Fruit fly (Drosophila melanogaster) whole organism, wandering third instar larva: Measurements from ENCODE around the gene CG15773.

Experiments
- CG32264 ChIP-seq: fragments of 200-800 bp; sonication (Bioruptor generic); optimal IDR thresholded peaks from 2 replicates; lab custom pipeline; 2016; ENCODE audit warnings: missing biosample characterization, missing genetic modification characterization
- CG9705 ChIP-seq: fragments of 200-800 bp; sonication (Bioruptor generic); optimal IDR thresholded peaks from 2 replicates; lab custom pipeline; 2018; ENCODE audit warnings: missing biosample characterization, mild to moderate bottlenecking, missing genetic modification characterization
- CrebA ChIP-seq: fragments of 200-800 bp; sonication (Bioruptor generic); optimal IDR thresholded peaks from 2 replicates; lab custom pipeline; 2016; ENCODE audit warnings: missing biosample characterization, mild to moderate bottlenecking, missing genetic modification characterization, borderline replicate concordance
- Hr78 ChIP-seq: fragments of >200 bp; optimal IDR thresholded peaks from 2 replicates; lab custom pipeline; 2017; ENCODE audit warnings: missing biosample characterization, missing genetic modification characterization
- Hr83 ChIP-seq: fragments of 200-300 bp; sonication (Bioruptor generic); optimal IDR thresholded peaks from 2 replicates; lab custom pipeline; 2016; ENCODE audit warnings: missing biosample characterization, mild to moderate bottlenecking, missing genetic modification characterization, moderate library complexity; ENCODE audit not compliant: poor library complexity, severe bottlenecking
- Mio ChIP-seq: sonication (Bioruptor generic); optimal IDR thresholded peaks from 2 replicates; lab custom pipeline; 2016; ENCODE audit warnings: missing biosample characterization, missing genetic modification characterization
- Myc ChIP-seq: fragments of >200 bp; optimal IDR thresholded peaks from 2 replicates; lab custom pipeline; 2017
- Sp1 ChIP-seq: fragments of 200-800 bp; sonication (Bioruptor generic); optimal IDR thresholded peaks from 3 replicates; lab custom pipeline; 2019; ENCODE audit warnings: missing biosample characterization, mild to moderate bottlenecking, missing genetic modification characterization, moderate library complexity
- h ChIP-seq: fragments of 200-800 bp; sonication (Bioruptor generic); optimal IDR thresholded peaks from 3 replicates; lab custom pipeline; 2016; ENCODE audit warnings: missing biosample characterization, mild to moderate bottlenecking, missing genetic modification characterization
- pan ChIP-seq: fragments of >200 bp; optimal IDR thresholded peaks from 2 replicates; lab custom pipeline; 2017
- rgr ChIP-seq: fragments of 200-800 bp; sonication (Bioruptor generic); optimal IDR thresholded peaks from 3 replicates; lab custom pipeline; 2016; ENCODE audit warnings: missing biosample characterization, mild to moderate bottlenecking, missing genetic modification characterization
- usp ChIP-seq: fragments of >200 bp; optimal IDR thresholded peaks from 2 replicates; lab custom pipeline; 2017; ENCODE audit warnings: missing biosample characterization, missing genetic modification characterization

DNA sequence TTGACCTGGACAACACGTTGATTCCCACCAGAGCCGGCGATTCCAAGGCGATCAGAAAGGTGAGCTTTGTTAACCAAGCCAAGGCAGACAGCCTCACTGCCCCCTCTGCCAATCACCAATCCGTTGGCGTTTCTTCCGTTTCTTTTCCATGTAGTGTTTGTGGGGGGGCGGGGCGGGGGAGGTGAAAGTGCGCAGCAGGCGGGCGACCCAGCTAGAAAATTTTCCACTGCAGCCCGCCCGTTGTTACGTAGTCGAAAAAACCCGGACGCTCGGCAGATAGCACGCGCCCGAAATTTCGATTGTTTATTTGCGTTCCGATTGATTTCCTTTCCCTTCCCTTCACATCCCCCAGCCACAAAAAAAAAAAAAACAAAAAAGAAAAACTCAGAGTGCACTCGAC lies 23.6 kb downstream of the CG15773 start:
- no peak for TF ChIP-seq Myc (lab: Kevin White, UChicago)
- no peak for TF ChIP-seq usp (GFP tag; lab: Kevin White, UChicago)
- no peak for TF ChIP-seq CrebA
- no peak for TF ChIP-seq pan (lab: Kevin White, UChicago)
- no peak for TF ChIP-seq CG9705
- TF ChIP-seq Hr78 (GFP tag; lab: Kevin White, UChicago), result no peak
- no peak for TF ChIP-seq CG32264 (GFP tag; lab: Kevin White, UChicago)
- TF ChIP-seq Hr83 (GFP tag; lab: Kevin White, UChicago), result no peak
- no peak for TF ChIP-seq Sp1 (GFP tag; lab: Kevin White, UChicago)
- no peak for TF ChIP-seq Mio (GFP tag; lab: Kevin White, UChicago)
- no peak for TF ChIP-seq h
- TF ChIP-seq rgr, result no peak
